Fruit fly (Drosophila melanogaster): ENCODE measurements around the gene schuy.

The schuy gene

dm6 chr3L:20006269-20007265, 20.7 kb downstream of the schuy start (continued):
- TF ChIP-seq sob (GFP tag; IDR thresholded peaks at IDR 0.05) (no peak), Myb (GFP tag; optimal IDR thresholded peaks at IDR 0.05) (no peak), ato (GFP tag; IDR thresholded peaks at IDR 0.05; ENCODE audit: partially characterized antibody) (peak; percentile 100), Adf1 (GFP tag; IDR thresholded peaks at IDR 0.05) (no peak), gt (GFP tag; IDR thresholded peaks at IDR 0.05) (no peak), CG3838 (GFP tag; optimal IDR thresholded peaks at IDR 0.05) (no peak), zf30C (GFP tag; optimal IDR thresholded peaks at IDR 0.05) (no peak), CG15696 (tag; optimal IDR thresholded peaks at IDR 0.05) (peak; percentile 37), CG12659 (GFP tag; optimal IDR thresholded peaks at IDR 0.05) (peak; percentile 41), esg (GFP tag; conservative IDR thresholded peaks at IDR 0.05) (no peak), ewg (GFP tag; optimal IDR thresholded peaks at IDR 0.05) (no peak), Dip3 (GFP tag; optimal IDR thresholded peaks at IDR 0.05) (no peak), CG10267 (tag; optimal IDR thresholded peaks at IDR 0.05) (peak; percentile 10), tin (GFP tag; optimal IDR thresholded peaks at IDR 0.05) (no peak), CTCF (GFP tag; optimal IDR thresholded peaks at IDR 0.05) (no peak), Atf3 (GFP tag; optimal IDR thresholded peaks at IDR 0.05) (no peak), D19A (tag; optimal IDR thresholded peaks at IDR 0.05) (no peak), CG15514 (GFP tag; optimal IDR thresholded peaks at IDR 0.05) (peak; percentile 29), Antp (GFP tag; optimal IDR thresholded peaks at IDR 0.05) (no peak), Hmr (GFP tag; optimal IDR thresholded peaks at IDR 0.05) (no peak), CG13624 (GFP tag; optimal IDR thresholded peaks at IDR 0.05) (no peak), CG33213 (GFP tag; optimal IDR thresholded peaks at IDR 0.05) (no peak), trem (tag; optimal IDR thresholded peaks at IDR 0.05) (peak; percentile 59), ci (GFP tag; IDR thresholded peaks at IDR 0.05) (peak; percentile 51; the same call in 1 of the 3 replicates), CG12219 (GFP tag; optimal IDR thresholded peaks at IDR 0.05) (no peak), ranshi (GFP tag; IDR thresholded peaks at IDR 0.05) (no peak), pho (GFP tag; optimal IDR thresholded peaks at IDR 0.05) (no peak), dimm (GFP tag; IDR thresholded peaks at IDR 0.05) (no peak), CG8281 (tag; optimal IDR thresholded peaks at IDR 0.05) (no peak), Xrp1 (GFP tag; IDR thresholded peaks at IDR 0.05) (no peak), Hr78 (GFP tag; optimal IDR thresholded peaks at IDR 0.05) (no peak), E2f1 (GFP tag; IDR thresholded peaks at IDR 0.05) (no peak), pfk (GFP tag; optimal IDR thresholded peaks at IDR 0.05) (peak; percentile 2), Ets65A (GFP tag) (peak; percentile 30), HLHmδ (GFP tag; optimal IDR thresholded peaks at IDR 0.05) (peak; percentile 81), gro (GFP tag; optimal IDR thresholded peaks at IDR 0.05) (no peak), inv (GFP tag; IDR thresholded peaks at IDR 0.05; ENCODE audit: partially characterized antibody) (peak; percentile 81), CG7745 (tag; optimal IDR thresholded peaks at IDR 0.05) (no peak), nmo (GFP tag; optimal IDR thresholded peaks at IDR 0.05) (no peak), pita (GFP tag; optimal IDR thresholded peaks at IDR 0.05) (no peak), aop (GFP tag; IDR thresholded peaks at IDR 0.05) (no peak), Bdp1 (GFP tag; optimal IDR thresholded peaks at IDR 0.05) (no peak), CG1603 (tag; optimal IDR thresholded peaks at IDR 0.05) (peak; percentile 79), btn (GFP tag; optimal IDR thresholded peaks at IDR 0.05) (no peak), Abd-B (GFP tag; optimal IDR thresholded peaks at IDR 0.05) (no peak), CG34224 (GFP tag; IDR thresholded peaks at IDR 0.05; ENCODE audit: partially characterized antibody) (peak; percentile 96), Hr3 (GFP tag; optimal IDR thresholded peaks at IDR 0.05) (no peak), CG8290 (GFP tag; optimal IDR thresholded peaks at IDR 0.05) (no peak), CG8290 (tag; optimal IDR thresholded peaks at IDR 0.05) (peak; percentile 48 to 71), CG7928 (GFP tag; optimal IDR thresholded peaks at IDR 0.05) (no peak)

Measured in whole organism, embryonic.